Worm (Caenorhabditis elegans) whole organism, dauer: ENCODE results near the gene dyf-17.

Source experiments
- unc-62 ChIP-seq: sonication (generic microtip); optimal IDR thresholded peaks from 2 replicates; lab custom pipeline; 2017; ENCODE audit warnings: missing biosample characterization, missing genetic modification reagents, missing genetic modification characterization

The dyf-17 gene

DNA sequence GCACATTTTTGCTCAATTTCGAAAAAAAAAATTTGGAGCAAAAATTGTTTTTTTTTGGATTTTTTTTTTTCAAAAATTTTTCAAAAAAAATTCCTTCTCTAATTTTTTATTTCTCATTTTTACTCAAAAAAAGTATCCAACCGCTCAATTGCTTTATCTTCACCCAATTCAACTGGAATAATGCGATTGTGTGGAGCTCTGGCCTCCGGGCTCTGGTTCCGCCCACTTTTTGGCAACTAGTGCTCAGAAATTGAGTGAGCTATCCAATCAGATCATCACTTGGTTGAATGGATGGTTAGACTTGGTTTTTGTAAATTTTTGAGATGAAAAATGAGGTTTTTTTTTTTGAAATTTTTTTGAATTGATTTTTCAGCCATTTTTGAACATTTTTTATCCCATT is 51.6 kb downstream of the dyf-17 start:
- no peak for TF ChIP-seq unc-62 (GFP tag; lab: Kevin White, UChicago)
